Worm (Caenorhabditis elegans): ENCODE measurements around the gene gpa-13.

gpa-13 gene

DNA sequence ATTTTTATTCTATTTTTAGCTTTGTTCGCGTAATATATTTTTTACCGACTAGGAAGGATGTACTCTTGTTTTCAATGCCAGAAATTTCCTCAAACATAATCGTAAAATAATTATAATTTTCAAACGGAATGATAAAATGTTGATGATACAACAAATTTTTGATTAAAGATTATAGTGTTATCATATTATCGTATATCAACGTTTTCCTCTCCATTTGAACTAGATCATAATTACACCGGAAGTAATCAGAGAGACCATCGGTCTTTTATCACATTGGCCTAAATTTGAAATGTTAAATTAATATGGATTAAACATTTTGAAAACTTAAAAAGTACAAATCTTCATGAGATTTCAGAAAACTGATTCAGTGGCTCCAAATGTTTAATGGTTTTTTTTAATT, 22.0 kb downstream of the gpa-13 start (continued):
- TF ChIP-seq F44E2.7 (GFP tag; IDR thresholded peaks at IDR 0.05): no peak
- no peak for TF ChIP-seq tra-1 (GFP tag; IDR thresholded peaks at IDR 0.05)
- TF ChIP-seq attf-4 (tag; optimal IDR thresholded peaks at IDR 0.05): no peak
- no peak for TF ChIP-seq unc-39 (tag; optimal IDR thresholded peaks at IDR 0.05)
- TF ChIP-seq zfp-2 (tag; optimal IDR thresholded peaks at IDR 0.05): no peak
- no peak for TF ChIP-seq lim-7 (GFP tag; IDR thresholded peaks at IDR 0.05)
- TF ChIP-seq fkh-10 (GFP tag; optimal IDR thresholded peaks at IDR 0.05): no peak
- no peak for TF ChIP-seq nhr-102 (tag; optimal IDR thresholded peaks at IDR 0.05)
- no peak for TF ChIP-seq spr-3 (GFP tag; optimal IDR thresholded peaks at IDR 0.05)
- no peak for TF ChIP-seq ama-1 (optimal IDR thresholded peaks at IDR 0.05)
- TF ChIP-seq nhr-11 (tag; optimal IDR thresholded peaks at IDR 0.05): no peak
- no peak for TF ChIP-seq F49E8.2 (tag; optimal IDR thresholded peaks at IDR 0.05; ENCODE audit: borderline replicate concordance)
- TF ChIP-seq mdl-1 (tag; optimal IDR thresholded peaks at IDR 0.05): no peak
- TF ChIP-seq hlh-11 (tag; optimal IDR thresholded peaks at IDR 0.05): peak; percentile 19
- TF ChIP-seq nhr-77 (tag; optimal IDR thresholded peaks at IDR 0.05): peak; percentile 55

DNA sequence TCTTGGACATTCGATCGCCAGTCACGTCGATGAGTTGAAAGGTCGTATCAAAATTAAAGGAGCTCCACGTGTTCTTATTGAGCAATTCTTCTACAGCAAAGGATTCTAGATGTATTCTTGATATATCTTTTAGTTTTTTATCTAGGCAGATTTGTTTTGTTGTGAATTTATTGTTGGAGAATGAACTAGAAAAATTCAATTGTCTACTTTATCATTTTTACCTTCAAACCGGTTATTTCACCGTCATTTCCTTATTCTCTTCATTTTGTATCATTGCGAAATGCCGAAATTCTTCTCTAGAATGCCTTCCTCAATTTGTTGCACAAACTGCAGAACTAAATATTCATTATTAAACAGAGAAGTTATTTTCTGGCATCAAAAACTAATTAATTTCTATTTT, 25.5 kb downstream of the gpa-13 start, which contains the start of gene R11D1.10:
TSS of gene R11D1.10 (plus strand) at position 301 of the 400 bp plus-strand sequence.
- no peak for TF ChIP-seq zfp-2 (tag; optimal IDR thresholded peaks at IDR 0.05)

DNA sequence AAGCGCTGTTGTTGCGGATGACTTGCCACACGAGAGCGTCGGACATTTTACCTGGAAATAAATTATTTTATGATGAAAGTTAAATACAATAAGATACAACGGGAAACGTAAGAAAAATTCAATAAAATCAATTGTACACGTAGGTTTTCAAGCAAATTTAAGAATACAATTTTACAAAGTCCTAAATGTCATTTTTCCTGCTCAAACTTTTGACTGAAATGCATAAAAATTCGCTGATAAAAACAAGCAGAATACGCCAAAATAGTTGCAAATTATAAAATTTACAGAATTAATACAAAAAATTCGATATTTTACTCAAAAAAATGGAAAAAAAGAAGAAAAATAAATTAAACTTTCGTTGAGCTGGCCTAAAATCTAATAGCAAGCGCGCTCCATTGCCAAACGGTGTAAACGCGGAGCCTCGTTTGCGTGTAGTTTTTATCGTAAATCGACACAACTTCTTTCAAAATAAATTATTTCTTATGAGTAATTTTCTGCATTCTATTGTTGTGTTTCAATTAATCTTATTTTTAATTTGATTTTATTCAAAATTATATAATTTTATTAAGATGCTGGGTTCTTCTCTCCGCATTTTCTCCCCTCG, 26.6 kb downstream of the gpa-13 start, which contains the start of the genes rpl-28 and mrpl-49:
TSS of gene rpl-28 (minus strand) at position 51 of the 604 bp plus-strand sequence.
TSS of gene mrpl-49 (plus strand) at position 570 of the 604 bp plus-strand sequence.
- TF ChIP-seq ceh-28 (tag; optimal IDR thresholded peaks at IDR 0.05): no peak
- TF ChIP-seq cey-2 (tag; optimal IDR thresholded peaks at IDR 0.05; ENCODE audit: borderline replicate concordance, insufficient read depth): no peak
- no peak for TF ChIP-seq ztf-11 (tag; optimal IDR thresholded peaks at IDR 0.05)
- TF ChIP-seq lim-7 (GFP tag; IDR thresholded peaks at IDR 0.05): no peak
- TF ChIP-seq fos-1 (tag; optimal IDR thresholded peaks at IDR 0.05): no peak
- TF ChIP-seq zfp-2 (tag; optimal IDR thresholded peaks at IDR 0.05): no peak
- TF ChIP-seq egl-27 (tag; optimal IDR thresholded peaks at IDR 0.05): no peak
- TF ChIP-seq T20F7.1 (GFP tag; optimal IDR thresholded peaks at IDR 0.05): peak; percentile 99
- peak; percentile 86 for TF ChIP-seq mep-1 (tag; optimal IDR thresholded peaks at IDR 0.05)
- TF ChIP-seq ctbp-1 (GFP tag; IDR thresholded peaks at IDR 0.05): no peak
- no peak for TF ChIP-seq pha-4 (GFP tag; IDR thresholded peaks at IDR 0.05)
- no peak for TF ChIP-seq pha-4 (tag; optimal IDR thresholded peaks at IDR 0.05)
- no peak for TF ChIP-seq ceh-20 (GFP tag; IDR thresholded peaks at IDR 0.05)
- TF ChIP-seq ces-1 (GFP tag; optimal IDR thresholded peaks at IDR 0.05): no peak
- no peak for TF ChIP-seq ceh-32 (tag; optimal IDR thresholded peaks at IDR 0.05; ENCODE audit: poor library complexity)
- TF ChIP-seq tra-1 (GFP tag; IDR thresholded peaks at IDR 0.05): no peak
- TF ChIP-seq nhr-48 (tag; optimal IDR thresholded peaks at IDR 0.05): no peak
- TF ChIP-seq nhr-76 (tag; optimal IDR thresholded peaks at IDR 0.05): no peak
- TF ChIP-seq hlh-30 (tag; optimal IDR thresholded peaks at IDR 0.05; ENCODE audit: insufficient read depth): peak; percentile 76
- TF ChIP-seq spr-3 (GFP tag; optimal IDR thresholded peaks at IDR 0.05): no peak
- no peak for TF ChIP-seq F44E2.7 (GFP tag; IDR thresholded peaks at IDR 0.05)
- no peak for TF ChIP-seq mxl-3 (GFP tag; optimal IDR thresholded peaks at IDR 0.05)
- no peak; the same call in 1 of the 2 replicates for TF ChIP-seq hmg-1.1 (GFP tag; IDR thresholded peaks at IDR 0.05)
- TF ChIP-seq saeg-2 (GFP tag; IDR thresholded peaks at IDR 0.05): no peak
- TF ChIP-seq unc-39 (tag; optimal IDR thresholded peaks at IDR 0.05): no peak
- no peak for TF ChIP-seq ceh-82 (tag; optimal IDR thresholded peaks at IDR 0.05)
- no peak for TF ChIP-seq zip-2 (tag; optimal IDR thresholded peaks at IDR 0.05)
- peak; percentile 80 for TF ChIP-seq nhr-28 (tag; optimal IDR thresholded peaks at IDR 0.05)
- peak; percentile 67 for TF ChIP-seq dmd-6 (GFP tag; IDR thresholded peaks at IDR 0.05)
- TF ChIP-seq dve-1 (tag; optimal IDR thresholded peaks at IDR 0.05; ENCODE audit: insufficient read depth): peak; percentile 90
- no peak for TF ChIP-seq mes-2 (tag; optimal IDR thresholded peaks at IDR 0.05; ENCODE audit: poor library complexity, severe bottlenecking)
- TF ChIP-seq mxl-2 (GFP tag; conservative IDR thresholded peaks at IDR 0.05): no peak
- TF ChIP-seq Y48G9A.11 (GFP tag; IDR thresholded peaks at IDR 0.05): peak; percentile 99
- TF ChIP-seq daf-8 (GFP tag; IDR thresholded peaks at IDR 0.05): no peak
- TF ChIP-seq fkh-10 (GFP tag; optimal IDR thresholded peaks at IDR 0.05): peak; percentile 57
- TF ChIP-seq ztf-7 (tag; optimal IDR thresholded peaks at IDR 0.05): no peak
- TF ChIP-seq nhr-102 (tag; optimal IDR thresholded peaks at IDR 0.05): peak; percentile 54
- 0 out of 2 replicates have a peak, but pooled peaks have one; percentile 6 for TF ChIP-seq vab-7 (GFP tag; IDR thresholded peaks at IDR 0.05)
- no peak for TF ChIP-seq mdt-29 (GFP tag; IDR thresholded peaks at IDR 0.05)
